Fruit fly (Drosophila melanogaster) whole organism, embryonic: ENCODE results near the gene CG34160.

Experiments used
- CG11560 ChIP-seq: fragments of 200-800 bp; sonication (Bioruptor generic); IDR thresholded peaks from 3 replicates; pipeline ENCODE4 v1.3.6; 2022; ENCODE audit warnings: missing biosample characterization, missing genetic modification characterization
- CG34224 ChIP-seq: fragments of 200-800 bp; sonication (Bioruptor generic); IDR thresholded peaks from 3 replicates; pipeline ENCODE4 v1.3.6; 2022; ENCODE audit warnings: missing biosample characterization, missing genetic modification characterization; ENCODE audit not compliant: partially characterized antibody
- CG8765 ChIP-seq: fragments of 200-800 bp; sonication (Bioruptor generic); IDR thresholded peaks from 2 replicates; pipeline ENCODE4 v1.3.6; 2022; ENCODE audit warnings: missing biosample characterization, missing genetic modification characterization
- Elba2 ChIP-seq: fragments of 200-800 bp; sonication (Bioruptor generic); optimal IDR thresholded peaks from 3 replicates; lab custom pipeline; 2016; ENCODE audit warnings: missing biosample characterization, missing genetic modification characterization
- Jarid2 ChIP-seq: fragments of 200-800 bp; sonication (Bioruptor generic); optimal IDR thresholded peaks from 3 replicates; lab custom pipeline; 2017; ENCODE audit warnings: mild to moderate bottlenecking, missing biosample characterization, missing genetic modification reagents, missing genetic modification characterization
- MBD-R2 ChIP-seq: fragments of 200-800 bp; sonication (Bioruptor generic); IDR thresholded peaks from 2 replicates; pipeline ENCODE4 v1.3.6; 2022; ENCODE audit warnings: missing biosample characterization, missing genetic modification characterization
- Scr ChIP-seq: fragments of 200-800 bp; sonication (Bioruptor generic); IDR thresholded peaks from 2 replicates; pipeline ENCODE4 v1.3.6; 2022; ENCODE audit warnings: missing biosample characterization, missing genetic modification characterization; ENCODE audit not compliant: partially characterized antibody
- Usf ChIP-seq: fragments of 200-800 bp; sonication (Bioruptor generic); optimal IDR thresholded peaks from 2 replicates; lab custom pipeline; 2017; ENCODE audit warnings: missing genotype, missing biosample characterization, missing genetic modification characterization

DNA sequence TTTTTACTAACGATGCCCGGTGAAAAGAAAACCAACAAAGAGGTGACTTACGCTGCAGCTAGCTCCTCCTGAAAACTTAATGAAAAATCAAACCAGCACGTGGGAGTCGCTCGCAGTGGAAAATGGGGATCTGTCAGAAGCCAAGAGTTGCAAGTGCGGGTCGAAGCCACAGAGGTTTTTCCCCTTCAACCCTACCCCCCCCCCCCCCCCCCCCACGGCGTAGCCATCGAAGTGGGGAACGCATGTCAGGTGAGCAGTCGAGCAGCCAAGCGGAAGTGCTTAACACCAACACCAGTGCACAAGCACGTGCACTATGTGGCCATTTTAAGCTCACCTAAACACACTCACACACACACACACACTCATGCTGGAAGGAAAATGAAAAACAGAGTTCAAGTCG is 40.2 kb upstream of the CG34160 start:
- no peak for TF ChIP-seq Usf (GFP tag; lab: Kevin White, UChicago)
- TF ChIP-seq Elba2 (GFP tag; lab: Kevin White, UChicago), result no peak
- no peak for TF ChIP-seq Jarid2
- TF ChIP-seq Scr, result no peak
- TF ChIP-seq CG11560, result no peak
- TF ChIP-seq CG8765, result no peak
- TF ChIP-seq CG34224 (GFP tag; lab: Robert Waterston, UW), result no peak
- no peak for TF ChIP-seq MBD-R2 (GFP tag; lab: Robert Waterston, UW)
